Fruit fly (Drosophila melanogaster) whole organism, embryonic: Measurements from ENCODE around the gene Reepl1.

Source experiments
- Aef1 ChIP-seq: fragments of 200-800 bp; sonication (Bioruptor generic); IDR thresholded peaks from 3 replicates; pipeline ENCODE4 v1.3.6; 2022; ENCODE audit warnings: missing biosample characterization, missing genetic modification characterization
- Atf6 ChIP-seq: fragments of 200-800 bp; sonication (Bioruptor generic); IDR thresholded peaks from 2 replicates; pipeline ENCODE4 v1.3.6; 2022; ENCODE audit warnings: missing biosample characterization, missing genetic modification characterization
- CG11560 ChIP-seq: fragments of 200-800 bp; sonication (Bioruptor generic); IDR thresholded peaks from 3 replicates; pipeline ENCODE4 v1.3.6; 2022; ENCODE audit warnings: missing biosample characterization, missing genetic modification characterization
- CG12071 ChIP-seq: fragments of 200-800 bp; sonication (Bioruptor generic); optimal IDR thresholded peaks from 3 replicates; lab custom pipeline; 2018; ENCODE audit warnings: missing biosample characterization, mild to moderate bottlenecking, missing genetic modification characterization
- CG1233 ChIP-seq: fragments of 200-800 bp; sonication (Bioruptor generic); optimal IDR thresholded peaks from 4 replicates; lab custom pipeline; 2018; ENCODE audit warnings: missing biosample characterization, mild to moderate bottlenecking, missing genetic modification characterization
- CG12769 ChIP-seq: fragments of 200-800 bp; sonication (Bioruptor generic); optimal IDR thresholded peaks from 2 replicates; lab custom pipeline; 2019; ENCODE audit warnings: missing biosample characterization, mild to moderate bottlenecking, missing genetic modification characterization, moderate library complexity
- CG14667 ChIP-seq: fragments of 200-800 bp; sonication (Bioruptor generic); IDR thresholded peaks from 2 replicates; pipeline ENCODE4 v1.3.6; 2022; ENCODE audit warnings: missing biosample characterization, missing genetic modification characterization
- CG14860 ChIP-seq: fragments of 200-800 bp; sonication (Bioruptor generic); IDR thresholded peaks from 3 replicates; pipeline ENCODE4 v1.3.6; 2022; ENCODE audit warnings: missing biosample characterization, missing genetic modification characterization; ENCODE audit not compliant: partially characterized antibody
- CG15269 ChIP-seq: fragments of 200-800 bp; sonication (Bioruptor generic); optimal IDR thresholded peaks from 2 replicates; lab custom pipeline; 2018; ENCODE audit warnings: missing biosample characterization, mild to moderate bottlenecking, missing genetic modification characterization, moderate library complexity
- CG1529 ChIP-seq: fragments of 200-800 bp; sonication (Bioruptor generic); optimal IDR thresholded peaks from 3 replicates; lab custom pipeline; 2018; ENCODE audit warnings: missing biosample characterization, missing genetic modification characterization
- CG17361 ChIP-seq: fragments of 200-800 bp; sonication (Bioruptor generic); IDR thresholded peaks from 3 replicates; pipeline ENCODE4 v1.3.6; 2022; ENCODE audit warnings: missing biosample characterization, missing genetic modification characterization
- CG18476 ChIP-seq: fragments of 200-800 bp; sonication (Bioruptor generic); optimal IDR thresholded peaks from 2 replicates; lab custom pipeline; 2016; ENCODE audit warnings: missing biosample characterization, mild to moderate bottlenecking, missing genetic modification characterization
- CG2116 ChIP-seq: fragments of 200-800 bp; sonication (Bioruptor generic); optimal IDR thresholded peaks from 3 replicates; lab custom pipeline; 2018; ENCODE audit warnings: missing biosample characterization, mild to moderate bottlenecking, missing genetic modification characterization
- CG2199 ChIP-seq: fragments of 200-800 bp; sonication (Bioruptor generic); IDR thresholded peaks from 3 replicates; pipeline ENCODE4 v1.3.6; 2022; ENCODE audit warnings: missing biosample characterization, missing genetic modification characterization
- CG3407 ChIP-seq: fragments of 200-800 bp; sonication (Bioruptor generic); optimal IDR thresholded peaks from 2 replicates; lab custom pipeline; 2018; ENCODE audit warnings: missing biosample characterization, mild to moderate bottlenecking, missing genetic modification characterization
- CG34422 ChIP-seq: fragments of 200-800 bp; sonication (Bioruptor generic); IDR thresholded peaks from 3 replicates; pipeline ENCODE4 v1.3.6; 2022; ENCODE audit warnings: missing biosample characterization, missing genetic modification characterization
- CG6654 ChIP-seq: fragments of 200-800 bp; sonication (Bioruptor generic); optimal IDR thresholded peaks from 2 replicates; lab custom pipeline; 2017; ENCODE audit warnings: missing biosample characterization, mild to moderate bottlenecking, missing genetic modification characterization
- CG6765 ChIP-seq: fragments of 200-800 bp; sonication (Bioruptor generic); optimal IDR thresholded peaks from 3 replicates; lab custom pipeline; 2017; ENCODE audit warnings: missing biosample characterization, mild to moderate bottlenecking, missing genetic modification characterization
- CG7556 ChIP-seq: fragments of 200-800 bp; sonication (Bioruptor generic); optimal IDR thresholded peaks from 2 replicates; lab custom pipeline; 2017; ENCODE audit warnings: missing biosample characterization, mild to moderate bottlenecking, missing genetic modification characterization
- CG7839 ChIP-seq: fragments of 200-800 bp; sonication (Bioruptor generic); optimal IDR thresholded peaks from 3 replicates; lab custom pipeline; 2018; ENCODE audit warnings: missing biosample characterization, mild to moderate bottlenecking, missing genetic modification characterization, moderate library complexity
- CG9932 ChIP-seq: fragments of 200-800 bp; sonication (Bioruptor generic); IDR thresholded peaks from 2 replicates; pipeline ENCODE4 v1.3.6; 2022; ENCODE audit warnings: missing biosample characterization, missing genetic modification characterization
- Camta ChIP-seq: fragments of 200-800 bp; sonication (Bioruptor generic); optimal IDR thresholded peaks from 2 replicates; lab custom pipeline; 2016; ENCODE audit warnings: missing biosample characterization, missing genetic modification characterization
- CrebB ChIP-seq: fragments of 200-800 bp; sonication (Bioruptor generic); optimal IDR thresholded peaks from 3 replicates; lab custom pipeline; 2018; ENCODE audit warnings: missing biosample characterization, mild to moderate bottlenecking, missing genetic modification characterization
- Deaf1 ChIP-seq: fragments of 200-800 bp; optimal IDR thresholded peaks from 3 replicates; lab custom pipeline; 2019; ENCODE audit warnings: missing biosample characterization, mild to moderate bottlenecking, missing genetic modification characterization, moderate library complexity
- Elba2 ChIP-seq: fragments of 200-800 bp; sonication (Bioruptor generic); optimal IDR thresholded peaks from 3 replicates; lab custom pipeline; 2016; ENCODE audit warnings: missing biosample characterization, missing genetic modification characterization
- Fer1 ChIP-seq: fragments of 200-800 bp; sonication (Bioruptor generic); optimal IDR thresholded peaks from 2 replicates; lab custom pipeline; 2017; ENCODE audit warnings: missing biosample characterization, mild to moderate bottlenecking, missing genetic modification characterization
- Lpt ChIP-seq: fragments of >200 bp; optimal IDR thresholded peaks from 2 replicates; lab custom pipeline; 2018; ENCODE audit warnings: missing biosample characterization, missing genetic modification characterization
- MESR4 ChIP-seq: fragments of 200-800 bp; sonication (Bioruptor generic); optimal IDR thresholded peaks from 2 replicates; lab custom pipeline; 2018; ENCODE audit warnings: missing biosample characterization, mild to moderate bottlenecking, missing genetic modification characterization, moderate library complexity
- NFAT ChIP-seq: fragments of 200-800 bp; sonication (Bioruptor generic); IDR thresholded peaks from 2 replicates; pipeline ENCODE4 v1.3.6; 2022; ENCODE audit warnings: missing biosample characterization, missing genetic modification characterization
- Pdp1 ChIP-seq, 2 experiments: fragments of 200-800 bp; sonication (Bioruptor generic); optimal IDR thresholded peaks; 3 replicates each; lab custom pipeline; 2016; ENCODE audit warnings: missing biosample characterization in 2 of 2, missing genetic modification characterization in 2 of 2, mild to moderate bottlenecking in 1 of 2, moderate library complexity in 1 of 2
- Sry-δ ChIP-seq: fragments of 200-800 bp; sonication (Bioruptor generic); optimal IDR thresholded peaks from 2 replicates; lab custom pipeline; 2016; ENCODE audit warnings: missing biosample characterization, missing genetic modification characterization
- abd-A ChIP-seq: fragments of 200-800 bp; sonication (Bioruptor generic); optimal IDR thresholded peaks from 3 replicates; lab custom pipeline; 2019; ENCODE audit warnings: missing biosample characterization, mild to moderate bottlenecking, missing genetic modification characterization, moderate library complexity
- caup ChIP-seq: fragments of 200-800 bp; sonication (Bioruptor generic); optimal IDR thresholded peaks from 3 replicates; lab custom pipeline; 2017; ENCODE audit warnings: missing biosample characterization, mild to moderate bottlenecking, missing genetic modification characterization, moderate library complexity; ENCODE audit not compliant: severe bottlenecking
- ci ChIP-seq: fragments of 200-800 bp; sonication (Bioruptor generic); IDR thresholded peaks from 3 replicates; pipeline ENCODE4 v1.3.6; 2022; ENCODE audit warnings: missing biosample characterization, missing genetic modification characterization
- crp ChIP-seq, 2 experiments: fragments of 200-800 bp; sonication (Bioruptor generic); optimal IDR thresholded peaks; 2 replicates in 1 of 2; 3 replicates in 1 of 2; lab custom pipeline; 2017; ENCODE audit warnings: missing biosample characterization in 2 of 2, missing genetic modification characterization in 2 of 2, mild to moderate bottlenecking in 1 of 2, moderate library complexity in 1 of 2
- dysf ChIP-seq: fragments of 200-800 bp; sonication (Bioruptor generic); IDR thresholded peaks from 3 replicates; pipeline ENCODE4 v1.3.6; 2022; ENCODE audit warnings: missing biosample characterization, missing genetic modification characterization
- her ChIP-seq: fragments of 200-800 bp; sonication (Bioruptor generic); optimal IDR thresholded peaks from 2 replicates; lab custom pipeline; 2016; ENCODE audit warnings: missing biosample characterization, missing genetic modification characterization
- jigr1 ChIP-seq: fragments of 200-800 bp; sonication (Bioruptor generic); IDR thresholded peaks from 3 replicates; pipeline ENCODE4 v1.3.6; 2022; ENCODE audit warnings: missing biosample characterization, missing genetic modification characterization
- kah ChIP-seq: fragments of 200-800 bp; sonication (Bioruptor generic); optimal IDR thresholded peaks from 2 replicates; lab custom pipeline; 2018; ENCODE audit warnings: missing biosample characterization, mild to moderate bottlenecking, missing genetic modification characterization
- knrl ChIP-seq: fragments of 200-800 bp; sonication (Bioruptor generic); IDR thresholded peaks from 3 replicates; pipeline ENCODE4 v1.3.6; 2022; ENCODE audit warnings: missing biosample characterization, missing genetic modification characterization; ENCODE audit not compliant: partially characterized antibody
- lilli ChIP-seq: fragments of 200-800 bp; sonication (Bioruptor generic); optimal IDR thresholded peaks from 3 replicates; lab custom pipeline; 2016; ENCODE audit warnings: missing biosample characterization, missing genetic modification characterization
- maf-S ChIP-seq: fragments of 200-800 bp; sonication (Bioruptor generic); optimal IDR thresholded peaks from 2 replicates; lab custom pipeline; 2016; ENCODE audit warnings: missing biosample characterization, missing genetic modification characterization
- pfk ChIP-seq: fragments of 200-800 bp; sonication (Bioruptor generic); optimal IDR thresholded peaks from 2 replicates; lab custom pipeline; 2018; ENCODE audit warnings: missing biosample characterization, mild to moderate bottlenecking, missing genetic modification characterization, moderate library complexity
- sd ChIP-seq: fragments of 200-800 bp; sonication (Bioruptor generic); optimal IDR thresholded peaks from 3 replicates; lab custom pipeline; 2018; ENCODE audit warnings: missing biosample characterization, mild to moderate bottlenecking, missing genetic modification characterization, moderate library complexity
- sima ChIP-seq: fragments of 200-800 bp; sonication (Bioruptor generic); optimal IDR thresholded peaks from 2 replicates; lab custom pipeline; 2016; ENCODE audit warnings: missing biosample characterization, missing genetic modification characterization
- sug ChIP-seq: fragments of 200-800 bp; optimal IDR thresholded peaks from 2 replicates; lab custom pipeline; 2019; ENCODE audit warnings: missing biosample characterization, mild to moderate bottlenecking, missing genetic modification characterization, moderate library complexity
- tna ChIP-seq: fragments of 200-800 bp; sonication (Bioruptor generic); IDR thresholded peaks from 2 replicates; pipeline ENCODE4 v1.3.6; 2022; ENCODE audit warnings: missing biosample characterization, missing genetic modification characterization; ENCODE audit not compliant: partially characterized antibody
- wdn ChIP-seq: fragments of 200-800 bp; sonication (Bioruptor generic); IDR thresholded peaks from 2 replicates; pipeline ENCODE4 v1.3.6; 2022; ENCODE audit warnings: missing biosample characterization, missing genetic modification characterization
- z ChIP-seq: fragments of 200-800 bp; sonication (Bioruptor generic); IDR thresholded peaks from 3 replicates; pipeline ENCODE4 v1.3.6; 2022; ENCODE audit warnings: missing biosample characterization, missing genetic modification characterization

Reepl1 gene

DNA sequence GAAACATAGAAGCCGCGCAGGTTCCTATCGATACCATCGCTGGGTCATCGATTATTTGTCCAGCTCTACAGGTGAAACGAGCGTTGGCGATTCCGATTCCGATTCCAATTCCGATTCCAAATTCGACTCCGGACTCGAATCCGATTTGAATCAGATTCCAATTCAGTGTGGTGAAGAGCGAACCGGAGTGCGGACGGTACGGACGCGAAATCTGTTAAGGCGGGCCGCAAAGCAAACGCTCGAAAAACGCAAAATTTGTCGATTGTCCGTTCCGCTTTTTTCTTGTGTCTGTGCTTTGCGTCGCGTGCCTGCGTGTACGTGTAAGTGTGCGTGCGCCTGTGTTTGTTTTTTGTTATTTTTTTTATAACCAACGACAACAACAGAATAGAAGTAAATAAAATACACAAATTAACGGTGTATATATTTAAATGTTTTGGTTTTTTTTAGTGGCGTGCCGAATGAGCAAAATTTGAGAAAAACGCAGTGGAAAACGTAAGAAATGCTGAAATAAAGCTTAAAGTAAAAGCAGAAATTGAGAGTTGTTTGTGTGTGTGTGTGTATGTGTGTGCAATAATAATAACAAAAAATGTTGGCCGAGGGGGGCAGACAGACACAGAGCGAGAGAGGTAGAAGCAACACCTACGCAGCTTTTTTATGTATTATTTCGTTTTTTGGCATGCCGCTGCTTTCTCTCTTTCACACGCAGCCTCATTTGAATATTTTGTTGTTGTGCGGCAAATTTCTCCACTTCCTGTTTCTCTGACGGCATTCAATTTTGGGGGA is 49.5 kb downstream of the Reepl1 start, which contains the start of gene Ptp10D (continued):
- TF ChIP-seq caup (GFP tag; lab: Kevin White, UChicago) = peak; percentile 54
- no peak for TF ChIP-seq Lpt (GFP tag; lab: Kevin White, UChicago)
- no peak for TF ChIP-seq crp (GFP tag; optimal IDR thresholded peaks at IDR 0.05; lab: Kevin White, UChicago)
- TF ChIP-seq CG9932 (GFP tag; lab: Robert Waterston, UW) = peak; percentile 39; the same call in 1 of the 2 replicates
- TF ChIP-seq CG15269 = peak; percentile 10
- TF ChIP-seq CG12769 (tag; lab: Kevin White, UChicago) = peak; percentile 18
- TF ChIP-seq z (GFP tag; lab: Robert Waterston, UW) = no peak
- peak; percentile 77 for TF ChIP-seq CG14860 (GFP tag; lab: Robert Waterston, UW)
- peak; percentile 87 for TF ChIP-seq knrl (GFP tag; lab: Robert Waterston, UW)
- peak; percentile 45 for TF ChIP-seq her (GFP tag; lab: Kevin White, UChicago)
- TF ChIP-seq ci = peak; percentile 68; the same call in 1 of the 3 replicates
- TF ChIP-seq Deaf1 (tag; lab: Kevin White, UChicago) = peak; percentile 22
- no peak for TF ChIP-seq Camta
- peak; percentile 78 for TF ChIP-seq abd-A (tag; lab: Kevin White, UChicago)
- TF ChIP-seq dysf (GFP tag; lab: Robert Waterston, UW) = no peak
- TF ChIP-seq sima (GFP tag; lab: Kevin White, UChicago) = no peak
- TF ChIP-seq CG6765 (GFP tag; lab: Kevin White, UChicago) = peak; percentile 26
- peak; percentile 30 for TF ChIP-seq Fer1 (GFP tag; lab: Kevin White, UChicago)
- TF ChIP-seq Sry-δ (GFP tag; lab: Kevin White, UChicago) = peak; percentile 89
- TF ChIP-seq CG18476 (GFP tag; lab: Kevin White, UChicago) = no peak
- TF ChIP-seq CrebB = peak; percentile 35
- no peak for TF ChIP-seq CG17361 (GFP tag; lab: Robert Waterston, UW)
- no peak for TF ChIP-seq Elba2 (GFP tag; lab: Kevin White, UChicago)
- no peak for TF ChIP-seq CG3407 (GFP tag; lab: Kevin White, UChicago)
- no peak for TF ChIP-seq CG14667 (GFP tag; lab: Robert Waterston, UW)
- no peak for TF ChIP-seq kah
- TF ChIP-seq sd = peak; percentile 58
- peak; percentile 56 for TF ChIP-seq pfk
- TF ChIP-seq lilli (GFP tag; lab: Kevin White, UChicago) = no peak
- peak; percentile 15 for TF ChIP-seq CG7839 (tag; lab: Kevin White, UChicago)
- TF ChIP-seq MESR4 (GFP tag; lab: Kevin White, UChicago) = peak; percentile 25
- TF ChIP-seq Pdp1 (GFP tag; optimal IDR thresholded peaks at IDR 0.05; lab: Kevin White, UChicago) = no peak
- peak; percentile 51; the same call in 1 of the 2 replicates for TF ChIP-seq NFAT (GFP tag; lab: Robert Waterston, UW)
- no peak for TF ChIP-seq maf-S (GFP tag; lab: Kevin White, UChicago)
- TF ChIP-seq Atf6 (GFP tag; lab: Robert Waterston, UW) = no peak
- no peak for TF ChIP-seq Aef1 (GFP tag; lab: Robert Waterston, UW)
- TF ChIP-seq wdn (GFP tag; lab: Robert Waterston, UW) = 0 out of 2 replicates have a peak, but pooled peaks have one; percentile 22
- no peak for TF ChIP-seq CG1529 (GFP tag; lab: Kevin White, UChicago)
- TF ChIP-seq CG1233 (GFP tag; lab: Kevin White, UChicago) = no peak
- no peak for TF ChIP-seq CG2116 (GFP tag; lab: Kevin White, UChicago)
- no peak for TF ChIP-seq CG7556 (GFP tag; lab: Kevin White, UChicago)
- peak; percentile 85 for TF ChIP-seq tna (GFP tag; lab: Robert Waterston, UW)
- no peak for TF ChIP-seq jigr1 (GFP tag; lab: Robert Waterston, UW)
- TF ChIP-seq CG34422 (GFP tag; lab: Robert Waterston, UW) = peak; percentile 38; the same call in 1 of the 3 replicates
- TF ChIP-seq CG11560 (tag; lab: Robert Waterston, UW) = no peak
- TF ChIP-seq CG12071 (GFP tag; lab: Kevin White, UChicago) = no peak
- TF ChIP-seq sug (tag; lab: Kevin White, UChicago) = peak; percentile 35
- TF ChIP-seq CG6654 = no peak
- peak; percentile 75; the same call in 1 of the 3 replicates for TF ChIP-seq CG2199 (GFP tag; lab: Robert Waterston, UW)
